Worm (Caenorhabditis elegans): ENCODE results near the gene comt-4.

Gene comt-4

DNA sequence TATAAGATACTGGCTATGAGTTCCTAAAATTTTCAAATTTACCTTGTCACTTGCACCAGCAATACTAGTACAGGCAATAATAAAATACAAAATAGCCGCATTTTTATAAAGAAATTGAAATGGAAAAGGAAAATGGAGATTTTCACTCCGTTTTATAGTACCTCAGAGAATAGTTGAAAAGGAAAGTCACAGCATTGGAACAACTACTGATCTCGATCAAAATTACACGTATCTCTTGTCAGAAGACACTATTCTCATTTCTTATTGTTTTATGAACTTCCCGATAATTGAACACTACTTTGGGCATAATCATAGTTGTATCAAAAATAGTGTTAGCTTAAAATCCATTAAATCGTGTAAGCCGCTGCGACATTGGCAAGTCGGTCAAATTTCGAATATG, 1.5 kb upstream of the comt-4 start, which contains the start of gene Y40B10A.11:
Gene Y40B10A.11 (minus strand): TSS at position 101 of the 400 bp plus-strand sequence.
- TF ChIP-seq nhr-237 (tag; optimal IDR thresholded peaks at IDR 0.05) (no peak), nhr-11 (tag; optimal IDR thresholded peaks at IDR 0.05) (no peak), ama-1 (optimal IDR thresholded peaks at IDR 0.05) (no peak), gmeb-1 (tag; optimal IDR thresholded peaks at IDR 0.05) (no peak), C34F6.9 (tag; optimal IDR thresholded peaks at IDR 0.05) (no peak), unc-62 (GFP tag; optimal IDR thresholded peaks at IDR 0.05) (no peak), sem-4 (tag; optimal IDR thresholded peaks at IDR 0.05) (no peak)

DNA sequence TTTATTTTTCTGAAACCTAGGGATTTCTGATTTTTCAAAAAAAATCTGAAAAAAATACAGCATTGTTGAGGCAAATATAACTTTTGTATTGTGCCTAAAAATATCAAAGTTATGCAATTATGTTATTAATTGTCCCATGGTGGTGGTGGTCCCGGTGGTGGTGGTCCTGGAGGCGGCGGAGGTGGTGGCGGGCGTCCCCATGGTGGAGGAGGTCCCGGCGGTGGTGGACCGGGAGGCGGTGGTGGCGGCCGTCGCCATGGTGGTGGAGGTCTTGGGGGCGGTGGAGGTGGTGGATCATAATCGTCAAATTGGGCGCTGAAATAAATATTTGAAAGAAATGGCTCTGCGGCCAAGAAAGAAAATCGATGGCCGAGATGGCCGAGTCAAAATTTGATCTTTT, 805 bp upstream of the comt-4 start:
- no peak for TF ChIP-seq snpc-4 (tag; optimal IDR thresholded peaks at IDR 0.05)
- TF ChIP-seq elt-3 (tag; optimal IDR thresholded peaks at IDR 0.05), result no peak
- no peak for TF ChIP-seq nhr-25 (tag; optimal IDR thresholded peaks at IDR 0.05)
- no peak for TF ChIP-seq Y55F3AM.14 (GFP tag; optimal IDR thresholded peaks at IDR 0.05)
- no peak for TF ChIP-seq sem-4 (tag; optimal IDR thresholded peaks at IDR 0.05)
- no peak for TF ChIP-seq blmp-1 (tag; optimal IDR thresholded peaks at IDR 0.05; ENCODE audit: insufficient read depth)
- no peak for TF ChIP-seq nhr-6 (tag; optimal IDR thresholded peaks at IDR 0.05)
- TF ChIP-seq ceh-82 (tag; optimal IDR thresholded peaks at IDR 0.05), result no peak
- TF ChIP-seq zag-1 (tag; optimal IDR thresholded peaks at IDR 0.05), result no peak
- no peak for TF ChIP-seq unc-55 (GFP tag; optimal IDR thresholded peaks at IDR 0.05)
- TF ChIP-seq ztf-1 (GFP tag; conservative IDR thresholded peaks at IDR 0.05), result no peak
- TF ChIP-seq mbf-1 (tag; optimal IDR thresholded peaks at IDR 0.05), result no peak
- no peak for TF ChIP-seq mdl-1 (tag; optimal IDR thresholded peaks at IDR 0.05)
- TF ChIP-seq R02D3.7 (tag; optimal IDR thresholded peaks at IDR 0.05), result no peak
- no peak for TF ChIP-seq ZK546.5 (tag; optimal IDR thresholded peaks at IDR 0.05)
- no peak for TF ChIP-seq alr-1 (tag; optimal IDR thresholded peaks at IDR 0.05)
- TF ChIP-seq sma-3 (GFP tag; optimal IDR thresholded peaks at IDR 0.05), result no peak
- no peak for TF ChIP-seq nhr-237 (tag; optimal IDR thresholded peaks at IDR 0.05)

DNA sequence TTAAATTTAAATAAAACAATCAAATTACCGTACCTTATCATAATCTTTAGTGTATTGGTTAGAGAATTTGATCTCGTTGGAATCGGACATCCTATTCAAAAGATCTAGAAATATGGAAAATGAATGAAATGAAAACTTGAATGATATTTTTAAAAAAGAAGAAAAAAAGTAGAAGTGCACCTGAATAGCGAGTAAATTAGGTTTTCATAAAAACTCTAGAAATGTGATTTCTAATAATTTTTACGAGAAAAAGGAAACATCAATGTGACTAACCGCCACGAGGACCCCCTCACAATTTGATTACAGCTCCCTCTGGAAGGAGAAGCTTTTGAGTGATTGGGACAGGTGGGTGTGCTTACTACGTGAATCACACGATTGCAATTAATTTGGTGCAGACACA, 4.0 kb downstream of the comt-4 start, which contains the start of gene Y40B10A.5:
Gene Y40B10A.5 (minus strand): TSS at position 101 of the 400 bp plus-strand sequence.
- TF ChIP-seq snpc-4 (tag; optimal IDR thresholded peaks at IDR 0.05) (no peak), nhr-6 (tag; optimal IDR thresholded peaks at IDR 0.05) (no peak), unc-62 (GFP tag; optimal IDR thresholded peaks at IDR 0.05) (no peak), nhr-11 (tag; optimal IDR thresholded peaks at IDR 0.05) (no peak), lin-11 (tag; optimal IDR thresholded peaks at IDR 0.05) (no peak), aly-2 (tag; optimal IDR thresholded peaks at IDR 0.05) (no peak), lin-39 (tag; optimal IDR thresholded peaks at IDR 0.05) (no peak), nhr-12 (tag; optimal IDR thresholded peaks at IDR 0.05) (no peak), nhr-129 (tag; optimal IDR thresholded peaks at IDR 0.05) (no peak), elt-3 (tag; optimal IDR thresholded peaks at IDR 0.05) (no peak), peb-1 (tag; optimal IDR thresholded peaks at IDR 0.05) (no peak), ceh-82 (tag; optimal IDR thresholded peaks at IDR 0.05) (no peak), zag-1 (tag; optimal IDR thresholded peaks at IDR 0.05) (no peak), nhr-77 (tag; optimal IDR thresholded peaks at IDR 0.05) (no peak), nhr-25 (tag; optimal IDR thresholded peaks at IDR 0.05) (no peak), elt-1 (tag; optimal IDR thresholded peaks at IDR 0.05) (no peak), C34F6.9 (tag; optimal IDR thresholded peaks at IDR 0.05) (no peak)

DNA sequence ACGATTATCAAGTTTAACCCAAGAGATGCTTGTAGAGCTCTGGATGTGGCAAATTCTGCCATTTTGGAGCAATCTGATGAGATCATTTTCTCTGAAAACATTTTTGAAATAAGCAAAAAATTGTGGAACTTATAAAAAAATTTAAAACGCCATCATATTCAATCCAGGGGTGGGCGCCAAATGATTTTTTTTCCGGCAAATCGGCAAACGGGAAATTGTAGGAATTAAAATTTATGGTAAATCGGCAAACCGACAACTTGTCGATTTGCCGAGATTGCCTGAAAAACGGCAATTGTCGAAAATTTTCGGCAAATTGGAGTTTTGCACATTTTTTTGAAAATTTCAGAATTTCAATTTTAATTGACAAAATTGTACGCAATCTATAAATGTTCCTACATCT, 14.4 kb downstream of the comt-4 start, which contains the start of gene srab-23:
Gene srab-23 (minus strand): TSS at position 101 of the 400 bp plus-strand sequence.
- TF ChIP-seq nhr-21 (tag; optimal IDR thresholded peaks at IDR 0.05), result no peak
- no peak for TF ChIP-seq nhr-237 (tag; optimal IDR thresholded peaks at IDR 0.05)
- TF ChIP-seq egl-27 (tag; optimal IDR thresholded peaks at IDR 0.05), result no peak
- TF ChIP-seq ztf-4 (tag; optimal IDR thresholded peaks at IDR 0.05), result no peak
- no peak for TF ChIP-seq unc-62 (GFP tag; optimal IDR thresholded peaks at IDR 0.05)
- TF ChIP-seq skn-1 (tag; optimal IDR thresholded peaks at IDR 0.05), result no peak
- TF ChIP-seq elt-1 (tag; optimal IDR thresholded peaks at IDR 0.05), result no peak
- no peak for TF ChIP-seq blmp-1 (tag; optimal IDR thresholded peaks at IDR 0.05; ENCODE audit: insufficient read depth)
- TF ChIP-seq elt-3 (tag; optimal IDR thresholded peaks at IDR 0.05), result no peak
- no peak for TF ChIP-seq fos-1 (tag; optimal IDR thresholded peaks at IDR 0.05)
- TF ChIP-seq C34F6.9 (tag; optimal IDR thresholded peaks at IDR 0.05), result no peak
- no peak for TF ChIP-seq nhr-10 (tag; optimal IDR thresholded peaks at IDR 0.05)
- no peak for TF ChIP-seq ztf-11 (tag; optimal IDR thresholded peaks at IDR 0.05)
- no peak for TF ChIP-seq snpc-4 (tag; optimal IDR thresholded peaks at IDR 0.05)
- TF ChIP-seq nhr-11 (tag; optimal IDR thresholded peaks at IDR 0.05), result no peak
- TF ChIP-seq mab-5 (tag; optimal IDR thresholded peaks at IDR 0.05), result no peak

Data from whole organism, L2 larva.